Worm (Caenorhabditis elegans) whole organism, mixed stage, embryonic: Measurements from ENCODE around the gene lron-12.

Experiments
- M03D4.4 ChIP-seq: sonication (generic microtip); optimal IDR thresholded peaks from 2 replicates; lab custom pipeline; 2017; ENCODE audit warnings: mild to moderate bottlenecking, missing genetic modification characterization, missing compliant biosample characterization
- bed-3 ChIP-seq: fragments of 200-800 bp; sonication (Bioruptor generic); optimal IDR thresholded peaks from 3 replicates; lab custom pipeline; 2018; ENCODE audit warnings: mild to moderate bottlenecking, missing genetic modification characterization, moderate library complexity, missing compliant biosample characterization
- blmp-1 ChIP-seq: fragments of 150-350 bp; optimal IDR thresholded peaks from 2 replicates; lab custom pipeline; 2014; ENCODE audit warnings: missing biosample characterization, missing genetic modification characterization
- ceh-39 ChIP-seq: fragments of 150-350 bp; optimal IDR thresholded peaks from 2 replicates; lab custom pipeline; 2014; ENCODE audit warnings: missing biosample characterization, missing genetic modification characterization
- ceh-43 ChIP-seq: fragments of 200-800 bp; sonication (Bioruptor generic); optimal IDR thresholded peaks from 2 replicates; lab custom pipeline; 2018; ENCODE audit warnings: mild to moderate bottlenecking, missing genetic modification characterization, moderate library complexity, missing compliant biosample characterization
- ceh-83 ChIP-seq: fragments of 200-800 bp; sonication (Bioruptor generic); optimal IDR thresholded peaks from 2 replicates; lab custom pipeline; 2018; ENCODE audit warnings: mild to moderate bottlenecking, missing genetic modification characterization, missing compliant biosample characterization
- ces-1 ChIP-seq: fragments of 150-350 bp; optimal IDR thresholded peaks from 2 replicates; lab custom pipeline; 2014; ENCODE audit warnings: missing biosample characterization, missing genetic modification reagents, missing genetic modification characterization
- cnd-1 ChIP-seq: fragments of 200-800 bp; sonication (Bioruptor generic); optimal IDR thresholded peaks from 2 replicates; lab custom pipeline; 2018; ENCODE audit warnings: mild to moderate bottlenecking, missing genetic modification characterization, missing compliant biosample characterization
- elt-1 ChIP-seq: sonication (generic microtip); optimal IDR thresholded peaks from 2 replicates; lab custom pipeline; 2017; ENCODE audit warnings: missing genetic modification characterization, mild to moderate bottlenecking, missing compliant biosample characterization, antibody characterized with exemption, moderate library complexity, borderline replicate concordance; ENCODE audit not compliant: insufficient read depth
- elt-3 ChIP-seq: fragments of 150-350 bp; optimal IDR thresholded peaks from 2 replicates; lab custom pipeline; 2014; ENCODE audit warnings: missing biosample characterization, missing genetic modification characterization
- flh-1 ChIP-seq: fragments of 200-800 bp; sonication (Bioruptor generic); optimal IDR thresholded peaks from 2 replicates; lab custom pipeline; 2018; ENCODE audit warnings: mild to moderate bottlenecking, missing genetic modification characterization, moderate library complexity, missing compliant biosample characterization
- ham-2 ChIP-seq: fragments of 200-800 bp; sonication (Bioruptor generic); optimal IDR thresholded peaks from 2 replicates; lab custom pipeline; 2018; ENCODE audit warnings: mild to moderate bottlenecking, missing genetic modification characterization, missing compliant biosample characterization
- hlh-1 ChIP-seq: fragments of 150-350 bp; optimal IDR thresholded peaks from 2 replicates; lab custom pipeline; 2014; ENCODE audit warnings: missing biosample characterization, missing genetic modification reagents, missing genetic modification characterization
- lin-13 ChIP-seq: fragments of 150-350 bp; optimal IDR thresholded peaks from 2 replicates; lab custom pipeline; 2014; ENCODE audit warnings: missing biosample characterization, missing genetic modification characterization
- lin-32 ChIP-seq: fragments of 200-800 bp; sonication (Bioruptor generic); optimal IDR thresholded peaks from 2 replicates; lab custom pipeline; 2018; ENCODE audit warnings: mild to moderate bottlenecking, missing genetic modification characterization, missing compliant biosample characterization
- lsy-2 ChIP-seq: fragments of 150-350 bp; optimal IDR thresholded peaks from 2 replicates; lab custom pipeline; 2014; ENCODE audit warnings: missing biosample characterization, missing genetic modification characterization
- mep-1 ChIP-seq: fragments of 150-350 bp; optimal IDR thresholded peaks from 2 replicates; lab custom pipeline; 2017; ENCODE audit warnings: missing biosample characterization, missing genetic modification reagents, missing genetic modification characterization, inconsistent platforms
- mls-2 ChIP-seq: sonication (generic microtip); optimal IDR thresholded peaks from 2 replicates; lab custom pipeline; 2016; ENCODE audit warnings: mild to moderate bottlenecking, missing genetic modification characterization, moderate library complexity, missing compliant biosample characterization
- nhr-12 ChIP-seq: fragments of 150-350 bp; optimal IDR thresholded peaks from 2 replicates; lab custom pipeline; 2014; ENCODE audit warnings: missing biosample characterization, missing genetic modification characterization
- nhr-2 ChIP-seq: fragments of 150-350 bp; optimal IDR thresholded peaks from 2 replicates; lab custom pipeline; 2014; ENCODE audit warnings: missing biosample characterization, missing genetic modification characterization
- nhr-237 ChIP-seq: fragments of 150-350 bp; optimal IDR thresholded peaks from 2 replicates; lab custom pipeline; 2014; ENCODE audit warnings: missing biosample characterization, missing genetic modification characterization
- nhr-28 ChIP-seq: fragments of 150-350 bp; optimal IDR thresholded peaks from 2 replicates; lab custom pipeline; 2014; ENCODE audit warnings: missing biosample characterization, missing genetic modification characterization
- pha-4 ChIP-seq: fragments of 150-350 bp; optimal IDR thresholded peaks from 2 replicates; lab custom pipeline; 2018; ENCODE audit warnings: missing biosample characterization, missing genetic modification reagents, missing genetic modification characterization
- sem-2 ChIP-seq: fragments of 200-800 bp; sonication (Bioruptor generic); optimal IDR thresholded peaks from 2 replicates; lab custom pipeline; 2018; ENCODE audit warnings: mild to moderate bottlenecking, missing genetic modification characterization, missing compliant biosample characterization
- snpc-4 ChIP-seq: fragments of 150-350 bp; optimal IDR thresholded peaks from 2 replicates; lab custom pipeline; 2014; ENCODE audit warnings: missing biosample characterization, missing genetic modification characterization
- sptf-1 ChIP-seq: sonication (generic microtip); optimal IDR thresholded peaks from 2 replicates; lab custom pipeline; 2017; ENCODE audit warnings: mild to moderate bottlenecking, missing genetic modification characterization, moderate library complexity, missing compliant biosample characterization
- tbx-8 ChIP-seq: fragments of 200-800 bp; sonication (Bioruptor generic); optimal IDR thresholded peaks from 2 replicates; lab custom pipeline; 2018; ENCODE audit warnings: mild to moderate bottlenecking, missing genetic modification characterization, moderate library complexity, missing compliant biosample characterization
- unc-120 ChIP-seq: sonication (generic microtip); optimal IDR thresholded peaks from 2 replicates; lab custom pipeline; 2017; ENCODE audit warnings: missing genetic modification characterization, missing compliant biosample characterization; ENCODE audit not compliant: poor library complexity, severe bottlenecking
- unc-39 ChIP-seq: fragments of 150-350 bp; optimal IDR thresholded peaks from 2 replicates; lab custom pipeline; 2014; ENCODE audit warnings: missing biosample characterization, missing genetic modification characterization
- unc-62 ChIP-seq: fragments of 150-350 bp; optimal IDR thresholded peaks from 2 replicates; lab custom pipeline; 2014; ENCODE audit warnings: missing biosample characterization, missing genetic modification reagents, missing genetic modification characterization
- zip-8 ChIP-seq: fragments of 150-350 bp; optimal IDR thresholded peaks from 2 replicates; lab custom pipeline; 2014; ENCODE audit warnings: missing biosample characterization, missing genetic modification characterization
- ztf-11 ChIP-seq: fragments of 150-350 bp; optimal IDR thresholded peaks from 2 replicates; lab custom pipeline; 2014; ENCODE audit warnings: missing biosample characterization, missing genetic modification characterization

Gene lron-12

DNA sequence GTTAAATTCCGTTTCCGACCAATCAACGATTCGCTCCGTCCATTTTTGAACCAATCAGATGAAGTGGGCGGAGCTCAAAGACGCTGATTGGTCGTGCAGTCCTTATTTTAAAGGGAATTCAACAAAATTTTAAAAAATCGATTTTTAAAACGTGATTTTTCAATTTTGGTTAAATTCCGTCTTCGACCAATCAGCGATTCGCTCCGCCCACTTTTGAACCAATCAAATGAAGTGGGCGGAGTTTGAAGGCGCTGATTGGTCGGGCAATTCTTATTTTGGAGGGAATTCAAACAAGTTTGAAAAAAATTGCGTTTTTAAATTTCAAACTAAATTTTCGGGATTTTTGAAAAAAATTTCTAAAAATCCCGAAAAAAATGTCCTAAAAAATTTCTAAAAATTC is 35.2 kb upstream of the lron-12 start:
- TF ChIP-seq flh-1 (no peak), unc-62 (no peak)
- TF ChIP-seq, all 35 proteins: peak for 0

DNA sequence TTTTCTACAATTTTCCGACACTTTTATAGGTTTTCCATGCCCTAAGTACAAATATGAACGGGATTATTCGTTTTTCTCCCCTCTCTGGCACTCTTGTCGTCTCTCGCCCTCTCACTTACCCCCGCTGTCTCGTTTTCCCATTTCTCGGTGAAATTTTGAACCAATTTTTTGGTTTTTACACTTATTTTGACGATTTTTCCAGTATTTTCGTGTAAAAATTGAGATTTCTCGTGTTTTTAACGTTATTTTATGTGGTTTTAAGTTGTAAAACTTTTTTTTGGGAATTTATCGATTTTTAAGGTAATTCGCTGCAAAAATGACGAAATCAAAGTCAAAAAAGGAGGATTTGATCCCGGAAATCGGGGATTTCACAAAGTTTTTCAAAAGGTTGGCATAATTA is 34.3 kb upstream of the lron-12 start, which contains the start of gene Y75B8A.7:
Gene Y75B8A.7 (plus strand): TSS at position 301 of the 400 bp plus-strand sequence.
- TF ChIP-seq sptf-1: no peak
- TF ChIP-seq bed-3 (GFP tag; lab: Kevin White, UChicago): no peak
- no peak for TF ChIP-seq ztf-11 (tag; lab: Kevin White, UChicago)
- no peak for TF ChIP-seq flh-1
- TF ChIP-seq mep-1 (tag; lab: Kevin White, UChicago): no peak
- TF ChIP-seq ham-2 (GFP tag; lab: Kevin White, UChicago): no peak
- no peak for TF ChIP-seq cnd-1
- no peak for TF ChIP-seq nhr-2 (tag; lab: Kevin White, UChicago)
- no peak for TF ChIP-seq unc-120 (tag; lab: Kevin White, UChicago)
- TF ChIP-seq tbx-8: no peak
- no peak for TF ChIP-seq nhr-237 (tag; lab: Kevin White, UChicago)
- TF ChIP-seq nhr-12 (tag; lab: Kevin White, UChicago): no peak
- TF ChIP-seq snpc-4 (tag; lab: Kevin White, UChicago): no peak
- TF ChIP-seq unc-62: no peak
- no peak for TF ChIP-seq mls-2
- no peak for TF ChIP-seq sem-2

ce11 chrIII:12152157-12152556 is 33.9 kb upstream of the lron-12 start:
- TF ChIP-seq nhr-237 (tag; lab: Kevin White, UChicago) (peak; percentile 31), mep-1 (tag; lab: Kevin White, UChicago) (peak; percentile 30), lsy-2 (peak; percentile 33), ztf-11 (tag; lab: Kevin White, UChicago) (no peak), hlh-1 (tag; lab: Kevin White, UChicago) (no peak), lin-32 (GFP tag; lab: Kevin White, UChicago) (no peak)

- TF ChIP-seq flh-1 (no peak), M03D4.4 (tag; lab: Kevin White, UChicago) (no peak), ceh-39 (tag; lab: Kevin White, UChicago) (no peak)
Measured at ce11 chrIII:12151100-12151499, 32.8 kb upstream of the lron-12 start.

DNA sequence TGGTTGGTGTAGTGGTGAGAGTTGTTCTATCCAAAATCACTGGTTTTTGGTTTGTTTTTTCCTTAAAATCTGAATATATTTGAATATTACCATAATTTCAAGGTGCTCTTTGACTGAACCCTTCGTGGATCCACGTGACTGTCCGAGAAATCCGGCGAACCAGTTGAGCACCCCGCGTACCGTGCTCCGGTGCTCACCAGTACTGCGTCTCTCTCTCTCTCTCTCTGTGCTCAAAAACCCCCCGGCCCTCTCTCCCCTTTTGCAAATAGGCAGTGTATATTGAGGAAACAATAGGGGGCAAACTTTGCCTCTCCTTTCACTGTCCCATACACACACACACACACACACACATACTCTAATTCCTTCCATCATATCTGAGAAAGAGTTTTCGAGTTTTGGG is 31.7 kb upstream of the lron-12 start:
- peak; percentile 30 for TF ChIP-seq pha-4 (tag; lab: Kevin White, UChicago)
- TF ChIP-seq snpc-4 (tag; lab: Kevin White, UChicago): no peak

DNA sequence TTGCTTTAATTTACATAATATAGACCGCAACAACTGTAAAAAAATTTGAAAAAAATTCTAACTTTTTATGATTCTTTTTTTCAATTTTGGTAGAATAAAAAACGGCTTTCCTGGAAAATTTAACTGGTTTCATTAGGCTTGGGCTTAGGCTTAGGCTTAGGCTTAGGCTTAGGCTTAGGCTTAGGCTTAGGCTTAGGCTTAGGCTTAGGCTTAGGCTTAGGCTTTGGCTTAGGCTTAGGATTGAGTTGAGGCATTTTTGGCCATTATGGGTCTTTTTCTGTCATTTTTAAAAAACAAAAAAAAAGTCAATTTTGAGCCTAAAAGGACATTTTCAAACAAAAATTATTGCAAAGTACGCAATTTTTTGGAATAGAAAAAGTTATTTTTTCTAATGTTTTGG is 25.5 kb upstream of the lron-12 start:
- no peak for TF ChIP-seq ceh-83
- no peak for TF ChIP-seq elt-3 (tag; lab: Kevin White, UChicago)
- TF ChIP-seq tbx-8: no peak
- TF ChIP-seq flh-1: no peak
- no peak for TF ChIP-seq bed-3 (GFP tag; lab: Kevin White, UChicago)
- no peak for TF ChIP-seq unc-39 (tag; lab: Kevin White, UChicago)
- TF ChIP-seq blmp-1 (tag; lab: Kevin White, UChicago): no peak
- no peak for TF ChIP-seq mls-2

DNA sequence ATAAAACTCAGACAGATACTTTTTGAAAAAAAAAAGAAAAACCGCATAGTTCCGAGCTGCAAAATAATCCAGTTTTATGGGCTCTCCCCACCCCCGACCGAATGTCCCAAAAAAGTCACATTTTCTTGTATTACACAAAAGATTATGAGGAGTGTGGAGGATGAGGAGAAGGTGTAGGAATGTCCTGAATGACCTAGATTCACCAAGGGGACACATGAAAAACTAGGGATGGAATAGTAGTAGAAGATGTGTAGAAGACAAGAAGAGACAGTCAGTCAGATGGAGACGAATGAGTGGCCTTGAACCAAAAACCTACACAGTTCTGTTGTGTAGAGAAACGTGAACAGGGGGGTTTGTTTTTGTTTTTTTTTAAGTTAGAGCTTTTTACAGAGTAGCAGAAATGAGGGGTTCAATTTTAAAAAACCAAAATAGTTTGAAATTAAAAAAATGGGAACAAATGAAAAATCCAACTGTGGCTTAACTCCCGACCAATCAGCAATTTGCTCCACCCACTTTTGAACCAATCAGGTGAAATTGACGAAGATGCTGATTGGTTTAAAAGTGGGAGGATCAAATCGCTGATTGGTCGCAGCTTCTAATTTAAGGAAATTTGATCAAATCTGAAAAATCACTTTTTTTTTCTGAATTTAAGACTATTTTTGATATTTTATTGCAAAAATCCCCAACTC is 24.3 kb upstream of the lron-12 start:
- TF ChIP-seq nhr-28 (no peak), lin-13 (tag; lab: Kevin White, UChicago) (no peak), ceh-43 (no peak), elt-1 (tag; lab: Kevin White, UChicago) (no peak), M03D4.4 (tag; lab: Kevin White, UChicago) (no peak), ces-1 (GFP tag; lab: Kevin White, UChicago) (no peak), sptf-1 (no peak), snpc-4 (tag; lab: Kevin White, UChicago) (no peak), tbx-8 (no peak), zip-8 (no peak), mep-1 (tag; lab: Kevin White, UChicago) (no peak), nhr-2 (tag; lab: Kevin White, UChicago) (no peak), pha-4 (tag; lab: Kevin White, UChicago) (no peak), blmp-1 (tag; lab: Kevin White, UChicago) (no peak), nhr-237 (tag; lab: Kevin White, UChicago) (no peak), ceh-39 (tag; lab: Kevin White, UChicago) (no peak), unc-39 (tag; lab: Kevin White, UChicago) (no peak)
